Worm (Caenorhabditis elegans) whole organism, young adult: ENCODE data around the gene nmur-3.

Experiments used
- B0336.3 ChIP-seq: fragments of 200-800 bp; sonication (Bioruptor generic); IDR thresholded peaks from 2 replicates; pipeline ENCODE4 v1.3.6; 2022; ENCODE audit warnings: missing genetic modification characterization, missing compliant biosample characterization
- C06A6.2 ChIP-seq: fragments of 200-800 bp; sonication (Bioruptor generic); conservative IDR thresholded peaks from 2 replicates; pipeline ENCODE4 v1.3.6; 2022; ENCODE audit warnings: missing genetic modification characterization, missing compliant biosample characterization
- D2030.7 ChIP-seq: fragments of 200-800 bp; sonication (Bioruptor generic); IDR thresholded peaks from 2 replicates; pipeline ENCODE4 v1.3.6; 2022; ENCODE audit warnings: missing genetic modification reagents, missing genetic modification characterization, missing compliant biosample characterization
- F10E7.11 ChIP-seq: sonication (generic microtip); optimal IDR thresholded peaks from 2 replicates; lab custom pipeline; 2017; ENCODE audit warnings: mild to moderate bottlenecking, missing genetic modification characterization, moderate library complexity, missing compliant biosample characterization
- F39B2.1 ChIP-seq: fragments of 200-800 bp; sonication (Bioruptor generic); IDR thresholded peaks from 2 replicates; pipeline ENCODE4 v1.3.6; 2022; ENCODE audit warnings: missing genetic modification reagents, missing genetic modification characterization, missing compliant biosample characterization
- F52B5.7 ChIP-seq: sonication (generic microtip); optimal IDR thresholded peaks from 2 replicates; lab custom pipeline; 2016; ENCODE audit warnings: mild to moderate bottlenecking, missing genetic modification characterization, missing compliant biosample characterization
- F55B11.4 ChIP-seq: sonication (generic microtip); optimal IDR thresholded peaks from 2 replicates; lab custom pipeline; 2016; ENCODE audit warnings: missing compliant biosample characterization, missing genetic modification characterization, borderline replicate concordance; ENCODE audit not compliant: insufficient read depth
- F57A8.1 ChIP-seq: fragments of 200-800 bp; sonication (Bioruptor generic); optimal IDR thresholded peaks from 2 replicates; lab custom pipeline; 2018; ENCODE audit warnings: mild to moderate bottlenecking, missing genetic modification characterization, moderate library complexity, missing compliant biosample characterization
- K12H6.12 ChIP-seq: fragments of 200-800 bp; sonication (Bioruptor generic); optimal IDR thresholded peaks from 2 replicates; lab custom pipeline; 2018; ENCODE audit warnings: mild to moderate bottlenecking, missing genetic modification characterization, missing compliant biosample characterization
- Y53G8AR.9 ChIP-seq: fragments of 200-800 bp; sonication (Bioruptor generic); conservative IDR thresholded peaks from 2 replicates; pipeline ENCODE4 v1.3.6; 2022; ENCODE audit warnings: missing genetic modification reagents, missing genetic modification characterization, missing compliant biosample characterization
- ZK185.1 ChIP-seq: sonication (generic microtip); optimal IDR thresholded peaks from 2 replicates; lab custom pipeline; 2016; ENCODE audit warnings: mild to moderate bottlenecking, missing genetic modification characterization, missing compliant biosample characterization; ENCODE audit not compliant: poor library complexity, severe bottlenecking
- athp-1 ChIP-seq: sonication (generic microtip); optimal IDR thresholded peaks from 2 replicates; lab custom pipeline; 2017; ENCODE audit warnings: mild to moderate bottlenecking, missing genetic modification characterization, missing compliant biosample characterization
- attf-3 ChIP-seq: fragments of 200-800 bp; sonication (Bioruptor generic); conservative IDR thresholded peaks from 2 replicates; pipeline ENCODE4 v1.3.6; 2022; ENCODE audit warnings: missing genetic modification reagents, missing genetic modification characterization, missing compliant biosample characterization
- attf-5 ChIP-seq: fragments of 200-800 bp; sonication (Bioruptor generic); optimal IDR thresholded peaks from 2 replicates; lab custom pipeline; 2018; ENCODE audit warnings: mild to moderate bottlenecking, missing genetic modification characterization, missing compliant biosample characterization
- attf-6 ChIP-seq: fragments of 200-800 bp; sonication (Bioruptor generic); IDR thresholded peaks from 2 replicates; pipeline ENCODE4 v1.3.6; 2022; ENCODE audit warnings: missing genetic modification reagents, missing genetic modification characterization, missing compliant biosample characterization
- cebp-2 ChIP-seq: fragments of 200-800 bp; sonication (Bioruptor generic); IDR thresholded peaks from 2 replicates; pipeline ENCODE4 v1.3.6; 2022; ENCODE audit warnings: missing genetic modification characterization, missing compliant biosample characterization
- ceh-100 ChIP-seq: fragments of 200-800 bp; sonication (Bioruptor generic); IDR thresholded peaks from 2 replicates; pipeline ENCODE4 v1.3.6; 2022; ENCODE audit warnings: missing genetic modification reagents, missing genetic modification characterization, missing compliant biosample characterization
- ceh-27 ChIP-seq: fragments of 200-800 bp; sonication (Bioruptor generic); optimal IDR thresholded peaks from 2 replicates; lab custom pipeline; 2018; ENCODE audit warnings: mild to moderate bottlenecking, missing genetic modification characterization, moderate library complexity, missing compliant biosample characterization
- die-1 ChIP-seq: sonication (generic microtip); optimal IDR thresholded peaks from 2 replicates; lab custom pipeline; 2016; ENCODE audit warnings: missing genotype, mild to moderate bottlenecking, missing genetic modification characterization, missing compliant biosample characterization
- dox-1 ChIP-seq: fragments of 200-800 bp; sonication (Bioruptor generic); IDR thresholded peaks from 2 replicates; pipeline ENCODE4 v1.3.6; 2022; ENCODE audit warnings: missing genetic modification reagents, missing genetic modification characterization, missing compliant biosample characterization
- dpff-1 ChIP-seq: sonication (generic microtip); optimal IDR thresholded peaks from 2 replicates; lab custom pipeline; 2017; ENCODE audit warnings: mild to moderate bottlenecking, missing genetic modification characterization, missing compliant biosample characterization
- dpl-1 ChIP-seq: fragments of 150-350 bp; optimal IDR thresholded peaks from 2 replicates; lab custom pipeline; 2014; ENCODE audit warnings: missing biosample characterization, missing genetic modification reagents, missing genetic modification characterization
- egl-18 ChIP-seq: fragments of 200-800 bp; sonication (Bioruptor generic); IDR thresholded peaks from 2 replicates; pipeline ENCODE4 v1.3.6; 2022; ENCODE audit warnings: missing genetic modification reagents, missing genetic modification characterization, missing compliant biosample characterization
- ekl-4 ChIP-seq: fragments of 200-800 bp; sonication (Bioruptor generic); IDR thresholded peaks from 2 replicates; pipeline ENCODE4 v1.3.6; 2022; ENCODE audit warnings: missing genetic modification reagents, missing genetic modification characterization, missing compliant biosample characterization
- him-1 ChIP-seq: sonication (generic microtip); optimal IDR thresholded peaks from 2 replicates; lab custom pipeline; 2016; ENCODE audit warnings: missing genotype, missing genetic modification reagents, missing genetic modification characterization, missing compliant biosample characterization
- hlh-26 ChIP-seq: fragments of 200-800 bp; sonication (Bioruptor generic); conservative IDR thresholded peaks from 2 replicates; pipeline ENCODE4 v1.3.6; 2022; ENCODE audit warnings: missing genetic modification reagents, missing genetic modification characterization, missing compliant biosample characterization
- hmg-20 ChIP-seq: fragments of 200-800 bp; sonication (Bioruptor generic); IDR thresholded peaks from 2 replicates; pipeline ENCODE4 v1.3.6; 2022; ENCODE audit warnings: missing genetic modification reagents, missing genetic modification characterization, missing compliant biosample characterization
- lag-1 ChIP-seq: fragments of 200-800 bp; sonication (Bioruptor generic); IDR thresholded peaks from 2 replicates; pipeline ENCODE4 v1.3.6; 2022; ENCODE audit warnings: missing genetic modification reagents, missing genetic modification characterization, missing compliant biosample characterization
- let-607 ChIP-seq, 2 experiments: fragments of 200-800 bp in 1 of 2; sonication (Bioruptor generic) in 1 of 2; sonication (generic microtip) in 1 of 2; optimal IDR thresholded peaks; 2 replicates each; lab custom pipeline; 2016 to 2018; ENCODE audit warnings: mild to moderate bottlenecking in 2 of 2, missing compliant biosample characterization in 2 of 2, missing genetic modification characterization in 2 of 2, moderate library complexity in 2 of 2, missing genotype in 1 of 2
- lin-35 ChIP-seq, 3 experiments: fragments of 150-350 bp in 2 of 3; sonication (generic microtip) in 1 of 3; optimal IDR thresholded peaks; 2 replicates each; lab custom pipeline; 2014 to 2018; ENCODE audit warnings: missing biosample characterization in 3 of 3, missing genetic modification characterization in 3 of 3, missing genetic modification reagents in 3 of 3
- lir-1 ChIP-seq: fragments of 200-800 bp; sonication (Bioruptor generic); conservative IDR thresholded peaks from 2 replicates; pipeline ENCODE4 v1.3.6; 2022; ENCODE audit warnings: missing genetic modification reagents, missing genetic modification characterization, missing compliant biosample characterization
- lsy-27 ChIP-seq: sonication (generic microtip); optimal IDR thresholded peaks from 2 replicates; lab custom pipeline; 2017; ENCODE audit warnings: missing genetic modification characterization, mild to moderate bottlenecking, missing compliant biosample characterization, antibody characterized with exemption, missing genotype, borderline replicate concordance; ENCODE audit not compliant: insufficient read depth
- mcd-1 ChIP-seq: fragments of 200-800 bp; sonication (Bioruptor generic); IDR thresholded peaks from 2 replicates; pipeline ENCODE4 v1.3.6; 2022; ENCODE audit warnings: missing genetic modification reagents, missing genetic modification characterization, missing compliant biosample characterization
- nhr-80 ChIP-seq: sonication (generic microtip); optimal IDR thresholded peaks from 2 replicates; lab custom pipeline; 2016; ENCODE audit warnings: missing genetic modification characterization, missing compliant biosample characterization
- nhr-90 ChIP-seq: sonication (generic microtip); optimal IDR thresholded peaks from 2 replicates; lab custom pipeline; 2016; ENCODE audit warnings: missing genotype, mild to moderate bottlenecking, missing genetic modification characterization, missing compliant biosample characterization
- rec-8 ChIP-seq, 2 experiments: sonication (generic microtip); optimal IDR thresholded peaks; 2 replicates each; lab custom pipeline; 2016; ENCODE audit warnings: mild to moderate bottlenecking in 2 of 2, missing genetic modification characterization in 2 of 2, missing genetic modification reagents in 2 of 2, missing genotype in 2 of 2, missing biosample characterization in 1 of 2, missing compliant biosample characterization in 1 of 2, moderate library complexity in 1 of 2
- snpc-3.4 ChIP-seq: sonication (generic microtip); optimal IDR thresholded peaks from 2 replicates; lab custom pipeline; 2017; ENCODE audit warnings: missing genetic modification characterization, mild to moderate bottlenecking, missing compliant biosample characterization, antibody characterized with exemption, moderate library complexity, missing genotype, missing genetic modification reagents
- snpc-4 ChIP-seq, 5 experiments: fragments of 150-350 bp in 1 of 5; sonication (generic microtip) in 4 of 5; optimal IDR thresholded peaks; 2 replicates each; lab custom pipeline; 2014 to 2018; ENCODE audit warnings: missing genetic modification characterization in 5 of 5, missing biosample characterization in 3 of 5, antibody characterized with exemption in 2 of 5, mild to moderate bottlenecking in 2 of 5, missing compliant biosample characterization in 2 of 5, missing genotype in 2 of 5, moderate library complexity in 2 of 5, missing genetic modification reagents in 1 of 5
- sptf-2 ChIP-seq: fragments of 200-800 bp; sonication (Bioruptor generic); optimal IDR thresholded peaks from 2 replicates; lab custom pipeline; 2018; ENCODE audit warnings: mild to moderate bottlenecking, missing genetic modification characterization, missing compliant biosample characterization
- unc-62 ChIP-seq: fragments of 150-350 bp; optimal IDR thresholded peaks from 2 replicates; lab custom pipeline; 2014; ENCODE audit warnings: missing biosample characterization, missing genetic modification reagents, missing genetic modification characterization
- xnd-1 ChIP-seq: sonication (generic microtip); optimal IDR thresholded peaks from 2 replicates; lab custom pipeline; 2016; ENCODE audit warnings: missing genotype, missing genetic modification reagents, missing genetic modification characterization, missing compliant biosample characterization
- zfh-2 ChIP-seq: fragments of 200-800 bp; sonication (Bioruptor generic); conservative IDR thresholded peaks from 2 replicates; pipeline ENCODE4 v1.3.6; 2022; ENCODE audit warnings: missing genetic modification reagents, missing genetic modification characterization, missing compliant biosample characterization
- zim-3 ChIP-seq: sonication (generic microtip); optimal IDR thresholded peaks from 2 replicates; lab custom pipeline; 2017; ENCODE audit warnings: mild to moderate bottlenecking, missing genetic modification characterization, moderate library complexity, missing compliant biosample characterization
- ztf-18 ChIP-seq: sonication (generic microtip); optimal IDR thresholded peaks from 2 replicates; lab custom pipeline; 2016; ENCODE audit warnings: missing genotype, mild to moderate bottlenecking, missing genetic modification characterization, missing compliant biosample characterization
- ztf-26 ChIP-seq: sonication (generic microtip); optimal IDR thresholded peaks from 2 replicates; lab custom pipeline; 2017; ENCODE audit warnings: missing genetic modification characterization, missing compliant biosample characterization
- ztf-3 ChIP-seq: fragments of 200-800 bp; sonication (Bioruptor generic); optimal IDR thresholded peaks from 2 replicates; lab custom pipeline; 2018; ENCODE audit warnings: mild to moderate bottlenecking, missing genetic modification characterization, missing compliant biosample characterization
- ztf-6 ChIP-seq: fragments of 200-800 bp; sonication (Bioruptor generic); IDR thresholded peaks from 2 replicates; pipeline ENCODE4 v1.3.6; 2022; ENCODE audit warnings: missing genetic modification reagents, missing genetic modification characterization, missing compliant biosample characterization

Gene nmur-3

DNA sequence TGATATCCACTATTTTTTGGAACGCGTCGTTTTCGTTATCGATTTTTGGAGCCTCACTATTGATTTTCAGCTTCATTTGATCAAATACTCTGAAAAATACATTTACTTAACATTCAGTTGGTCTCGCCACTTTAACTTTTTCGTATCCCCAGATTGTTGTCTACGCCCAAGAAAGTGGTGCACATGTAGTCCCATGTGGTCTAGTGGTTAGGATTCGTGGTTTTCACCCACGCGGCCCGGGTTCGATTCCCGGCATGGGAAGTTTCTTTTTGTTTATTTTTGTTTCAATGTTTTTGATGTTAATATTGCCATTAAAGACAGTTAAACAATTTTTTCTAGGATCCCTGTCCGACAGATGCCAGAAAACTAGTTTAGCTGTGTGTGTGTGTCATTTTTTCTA, 22.2 kb upstream of the nmur-3 start (continued):
- TF ChIP-seq ceh-27 (GFP tag; lab: Kevin White, UChicago) = no peak
- 0 out of 2 replicates have a peak, but pooled peaks have one; percentile 40 for TF ChIP-seq hmg-20
- peak; percentile 74 for TF ChIP-seq snpc-4 (GFP tag; optimal IDR thresholded peaks at IDR 0.05; lab: Kevin White, UChicago)
- TF ChIP-seq snpc-4 (tag; optimal IDR thresholded peaks at IDR 0.05; lab: Kevin White, UChicago) = peak; percentile 5 to 80 (median 61)
- TF ChIP-seq let-607 (tag; optimal IDR thresholded peaks at IDR 0.05; lab: Kevin White, UChicago) = peak in 1 of 2 experiments; percentile 17
- peak; percentile 78 for TF ChIP-seq him-1 (tag; lab: Kevin White, UChicago)
- TF ChIP-seq lsy-27 (tag; lab: Kevin White, UChicago) = peak; percentile 43
- no peak for TF ChIP-seq F10E7.11
- TF ChIP-seq F39B2.1 (GFP tag; lab: Robert Waterston, UW) = no peak
- TF ChIP-seq nhr-80 (tag; lab: Kevin White, UChicago) = peak; percentile 2
- 0 out of 2 replicates have a peak, but pooled peaks have one; percentile 33 for TF ChIP-seq ceh-100 (GFP tag; lab: Robert Waterston, UW)
- no peak for TF ChIP-seq B0336.3 (GFP tag; lab: Robert Waterston, UW)
- TF ChIP-seq F57A8.1 (GFP tag; lab: Kevin White, UChicago) = no peak
- peak; percentile 48 for TF ChIP-seq ztf-18 (tag; lab: Kevin White, UChicago)
- peak in 1 of 3 experiments; percentile 71 for TF ChIP-seq lin-35 (GFP tag; optimal IDR thresholded peaks at IDR 0.05; lab: Kevin White, UChicago)
- peak; percentile 31 for TF ChIP-seq ztf-26 (tag; lab: Kevin White, UChicago)
- TF ChIP-seq K12H6.12 (tag; lab: Kevin White, UChicago) = no peak
- no peak for TF ChIP-seq C06A6.2 (GFP tag; lab: Robert Waterston, UW)
- TF ChIP-seq mcd-1 (GFP tag; lab: Robert Waterston, UW) = peak; percentile 48
- no peak for TF ChIP-seq dpff-1 (tag; lab: Kevin White, UChicago)
- 0 out of 2 replicates have a peak, but pooled peaks have one; percentile 21 for TF ChIP-seq attf-6 (GFP tag; lab: Robert Waterston, UW)
- peak; percentile 21 for TF ChIP-seq athp-1 (tag; lab: Kevin White, UChicago)
- TF ChIP-seq F52B5.7 = peak; percentile 61
- TF ChIP-seq ztf-3 = peak; percentile 25
- TF ChIP-seq zfh-2 (GFP tag; lab: Robert Waterston, UW) = no peak
- peak; percentile 75 for TF ChIP-seq dox-1 (GFP tag; lab: Robert Waterston, UW)
- TF ChIP-seq snpc-3.4 (tag; lab: Kevin White, UChicago) = peak; percentile 87
- no peak for TF ChIP-seq cebp-2
- TF ChIP-seq attf-3 (GFP tag; lab: Robert Waterston, UW) = peak; percentile 37; the same call in 1 of the 2 replicates
- TF ChIP-seq Y53G8AR.9 (GFP tag; lab: Robert Waterston, UW) = no peak
- peak; percentile 49 to 55 for TF ChIP-seq rec-8 (tag; optimal IDR thresholded peaks at IDR 0.05; lab: Kevin White, UChicago)
- TF ChIP-seq ztf-6 (GFP tag; lab: Robert Waterston, UW) = no peak
- no peak for TF ChIP-seq hlh-26 (GFP tag; lab: Robert Waterston, UW)
- no peak for TF ChIP-seq F55B11.4 (tag; lab: Kevin White, UChicago)
- TF ChIP-seq zim-3 (tag; lab: Kevin White, UChicago) = peak; percentile 62
- TF ChIP-seq attf-5 (GFP tag; lab: Kevin White, UChicago) = peak; percentile 7
- TF ChIP-seq lag-1 (GFP tag; lab: Robert Waterston, UW) = no peak
- TF ChIP-seq D2030.7 = peak; percentile 59
- TF ChIP-seq egl-18 (GFP tag; lab: Robert Waterston, UW) = no peak
- peak; percentile 46; the same call in 1 of the 2 replicates for TF ChIP-seq lir-1 (GFP tag; lab: Robert Waterston, UW)
- TF ChIP-seq sptf-2 (GFP tag; lab: Kevin White, UChicago) = no peak
- TF ChIP-seq ekl-4 (GFP tag; lab: Robert Waterston, UW) = peak; percentile 70; the same call in 1 of the 2 replicates
- no peak for TF ChIP-seq xnd-1 (tag; lab: Kevin White, UChicago)
- TF ChIP-seq nhr-90 = peak; percentile 67
- TF ChIP-seq die-1 (tag; lab: Kevin White, UChicago) = peak; percentile 93
- no peak for TF ChIP-seq dpl-1 (GFP tag; lab: Kevin White, UChicago)
- TF ChIP-seq ZK185.1 (tag; lab: Kevin White, UChicago) = peak; percentile 73
- no peak for TF ChIP-seq unc-62 (GFP tag; lab: Kevin White, UChicago)
